Fruit fly (Drosophila melanogaster): ENCODE data around the gene Fhos.

- TF ChIP-seq Dll (GFP tag; IDR thresholded peaks at IDR 0.05; ENCODE audit: partially characterized antibody) (no peak), CG10147 (GFP tag; optimal IDR thresholded peaks at IDR 0.05) (no peak), p53 (GFP tag; optimal IDR thresholded peaks at IDR 0.05) (no peak), bbx (GFP tag; IDR thresholded peaks at IDR 0.05; ENCODE audit: partially characterized antibody) (no peak), seq (GFP tag; IDR thresholded peaks at IDR 0.05) (no peak), fd102C (GFP tag; optimal IDR thresholded peaks at IDR 0.05) (no peak), Eip74EF (GFP tag; optimal IDR thresholded peaks at IDR 0.05) (no peak)
Measured at dm6 chr3L:8729565-8729964, 23.9 kb upstream of the Fhos start, which contains the start of gene Cp19.

Measured in whole organism, embryonic.